Fruit fly (Drosophila melanogaster) whole organism, wandering third instar larva: ENCODE measurements around the gene Cp19.

Experiments used
- dsf ChIP-seq: sonication (Bioruptor generic); optimal IDR thresholded peaks from 2 replicates; lab custom pipeline; 2016; ENCODE audit warnings: missing biosample characterization, missing genetic modification characterization, borderline replicate concordance
- tai ChIP-seq: sonication (Bioruptor generic); optimal IDR thresholded peaks from 2 replicates; lab custom pipeline; 2016; ENCODE audit warnings: missing biosample characterization, missing genetic modification characterization

dm6 chr3L:8688694-8689291, 40.9 kb upstream of the Cp19 start:
- TF ChIP-seq tai (GFP tag; lab: Kevin White, UChicago) (no peak), dsf (no peak)
